Worm (Caenorhabditis elegans): ENCODE measurements around the gene K08D8.2.

The K08D8.2 gene

DNA sequence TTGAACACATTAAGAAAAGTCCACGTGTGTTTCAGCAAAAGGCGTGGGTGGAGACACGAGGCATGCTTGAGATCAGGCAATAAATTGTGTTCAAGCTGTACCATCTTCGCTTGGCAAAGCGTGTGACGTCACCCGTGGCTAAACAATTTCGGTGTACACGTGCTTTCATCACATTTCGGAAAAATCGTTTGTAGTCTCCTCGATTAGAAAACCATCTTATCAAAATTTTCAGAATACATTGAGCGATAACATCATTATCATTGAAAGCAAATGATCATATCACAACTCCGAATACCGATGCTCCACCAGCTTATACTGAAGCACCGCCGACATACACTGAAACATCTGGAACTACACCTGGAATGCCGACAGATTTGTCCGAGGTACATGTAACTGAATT is 1.3 kb upstream of the K08D8.2 start (continued):
- TF ChIP-seq zfp-2 (tag; optimal IDR thresholded peaks at IDR 0.05) (no peak), ceh-32 (tag; optimal IDR thresholded peaks at IDR 0.05; ENCODE audit: poor library complexity) (no peak), lin-13 (GFP tag; optimal IDR thresholded peaks at IDR 0.05) (no peak), F37D6.2 (tag; optimal IDR thresholded peaks at IDR 0.05) (no peak), dmd-6 (GFP tag; IDR thresholded peaks at IDR 0.05) (peak; percentile 81), F44E2.7 (GFP tag; IDR thresholded peaks at IDR 0.05) (no peak), F26F4.8 (GFP tag; conservative IDR thresholded peaks at IDR 0.05) (no peak), aha-1 (tag) (no peak), lin-38 (GFP tag; IDR thresholded peaks at IDR 0.05) (no peak), ztf-11 (tag; optimal IDR thresholded peaks at IDR 0.05) (no peak), snpc-4 (tag; optimal IDR thresholded peaks at IDR 0.05) (no peak), ZK546.5 (tag; optimal IDR thresholded peaks at IDR 0.05) (no peak), nhr-10 (tag; optimal IDR thresholded peaks at IDR 0.05) (no peak), Y48G9A.11 (GFP tag; IDR thresholded peaks at IDR 0.05) (no peak), lin-29 (GFP tag; IDR thresholded peaks at IDR 0.05) (no peak), dve-1 (tag; optimal IDR thresholded peaks at IDR 0.05; ENCODE audit: insufficient read depth) (peak; percentile 3), zfp-3 (GFP tag; conservative IDR thresholded peaks at IDR 0.05) (no peak), dmd-8 (GFP tag; IDR thresholded peaks at IDR 0.05) (no peak), skn-1 (tag; optimal IDR thresholded peaks at IDR 0.05) (no peak), ceh-44 (GFP tag; IDR thresholded peaks at IDR 0.05) (no peak), mep-1 (tag; optimal IDR thresholded peaks at IDR 0.05) (no peak), dpl-1 (GFP tag; optimal IDR thresholded peaks at IDR 0.05) (no peak), Y5F2A.4 (GFP tag; optimal IDR thresholded peaks at IDR 0.05) (no peak), sdz-12 (GFP tag; optimal IDR thresholded peaks at IDR 0.05) (no peak), hlh-11 (tag; optimal IDR thresholded peaks at IDR 0.05) (peak; percentile 20), nhr-77 (tag; optimal IDR thresholded peaks at IDR 0.05) (peak; percentile 33), duxl-1 (tag; optimal IDR thresholded peaks at IDR 0.05; ENCODE audit: poor library complexity) (no peak), unc-39 (tag; optimal IDR thresholded peaks at IDR 0.05) (no peak), mxl-3 (GFP tag; optimal IDR thresholded peaks at IDR 0.05) (peak; percentile 19), pha-4 (GFP tag; IDR thresholded peaks at IDR 0.05) (no peak), pha-4 (tag; optimal IDR thresholded peaks at IDR 0.05) (no peak), egl-43 (GFP tag; IDR thresholded peaks at IDR 0.05) (no peak), dmd-9 (GFP tag; IDR thresholded peaks at IDR 0.05) (no peak), zip-11 (GFP tag; IDR thresholded peaks at IDR 0.05) (no peak), ZK337.2 (GFP tag; IDR thresholded peaks at IDR 0.05) (no peak), mes-2 (tag; optimal IDR thresholded peaks at IDR 0.05; ENCODE audit: poor library complexity, severe bottlenecking) (no peak), fos-1 (tag; optimal IDR thresholded peaks at IDR 0.05) (no peak), daf-16 (GFP tag; optimal IDR thresholded peaks at IDR 0.05) (no peak), daf-16 (tag; optimal IDR thresholded peaks at IDR 0.05) (peak; percentile 30), T26A8.4 (GFP tag; IDR thresholded peaks at IDR 0.05) (no peak), arid-1 (GFP tag; conservative IDR thresholded peaks at IDR 0.05) (no peak), spr-1 (tag; optimal IDR thresholded peaks at IDR 0.05) (no peak), rbr-2 (tag; optimal IDR thresholded peaks at IDR 0.05) (no peak), pqm-1 (tag; optimal IDR thresholded peaks at IDR 0.05) (peak; percentile 18), daf-12 (tag; optimal IDR thresholded peaks at IDR 0.05) (no peak), ceh-20 (GFP tag; IDR thresholded peaks at IDR 0.05) (no peak), nhr-76 (tag; optimal IDR thresholded peaks at IDR 0.05) (no peak), mdl-1 (tag; optimal IDR thresholded peaks at IDR 0.05) (peak in 1 of 2 experiments; percentile 16), lin-39 (tag; optimal IDR thresholded peaks at IDR 0.05) (no peak), madf-5 (GFP tag; IDR thresholded peaks at IDR 0.05) (no peak), zag-1 (tag; optimal IDR thresholded peaks at IDR 0.05) (no peak)
